Fruit fly (Drosophila melanogaster) S2 (cell line): ENCODE results near the gene CG32302.

ENCODE experiments used
- CG8478 ChIP-seq: fragments of >200 bp; optimal IDR thresholded peaks from 2 replicates; lab custom pipeline; 2018
- CTCF ChIP-seq, 2 experiments: fragments of >200 bp; optimal IDR thresholded peaks; 2 replicates each; lab custom pipeline; 2018

DNA sequence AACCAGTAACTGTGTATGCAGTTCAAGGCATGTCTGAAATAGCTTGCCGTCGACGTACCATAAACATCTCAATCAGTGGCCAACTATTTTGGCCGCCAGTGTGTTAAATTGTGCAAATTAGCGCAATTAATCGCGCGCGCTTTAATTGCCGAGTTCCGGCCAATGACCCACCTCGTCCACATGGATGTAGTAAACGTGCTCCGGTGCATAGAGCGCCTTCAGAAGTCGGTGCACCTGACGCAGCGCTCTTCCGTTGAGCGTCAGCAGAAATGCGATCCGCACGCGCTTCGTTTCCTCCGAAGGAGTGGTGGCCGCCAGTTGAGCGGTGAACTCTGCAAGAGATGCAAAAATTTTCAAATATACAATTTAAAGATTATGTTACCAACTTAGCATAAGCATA lies 7.3 kb upstream of the CG32302 start:
- no peak for TF ChIP-seq CG8478 (lab: Kevin White, UChicago)
- no peak for TF ChIP-seq CTCF (optimal IDR thresholded peaks at IDR 0.05; lab: Kevin White, UChicago)
